Worm (Caenorhabditis elegans) whole organism, L3 larva: ENCODE data around the gene dnj-1.

ENCODE experiments used
- R02D3.7 ChIP-seq: fragments of 150-350 bp; optimal IDR thresholded peaks from 2 replicates; lab custom pipeline; 2014; ENCODE audit warnings: missing biosample characterization, missing genetic modification characterization
- ZK546.5 ChIP-seq: sonication (generic microtip); optimal IDR thresholded peaks from 2 replicates; lab custom pipeline; 2017; ENCODE audit warnings: missing biosample characterization, missing genetic modification characterization
- aly-2 ChIP-seq: fragments of 150-350 bp; optimal IDR thresholded peaks from 2 replicates; lab custom pipeline; 2014; ENCODE audit warnings: missing biosample characterization, missing genetic modification characterization
- ama-1 ChIP-seq: fragments of 150-350 bp; optimal IDR thresholded peaks from 2 replicates; lab custom pipeline; 2018
- ceh-16 ChIP-seq: sonication (generic microtip); optimal IDR thresholded peaks from 2 replicates; lab custom pipeline; 2017; ENCODE audit warnings: missing biosample characterization, missing genetic modification characterization
- ceh-28 ChIP-seq: fragments of 150-350 bp; optimal IDR thresholded peaks from 2 replicates; lab custom pipeline; 2014; ENCODE audit warnings: missing biosample characterization, missing genetic modification reagents, missing genetic modification characterization
- ceh-82 ChIP-seq: fragments of 150-350 bp; optimal IDR thresholded peaks from 2 replicates; lab custom pipeline; 2014; ENCODE audit warnings: missing biosample characterization, missing genetic modification characterization
- ceh-9 ChIP-seq: sonication (generic microtip); optimal IDR thresholded peaks from 2 replicates; lab custom pipeline; 2018; ENCODE audit warnings: missing biosample characterization, missing genetic modification characterization
- daf-12 ChIP-seq: fragments of 150-350 bp; optimal IDR thresholded peaks from 2 replicates; lab custom pipeline; 2014; ENCODE audit warnings: missing biosample characterization, missing genetic modification reagents, missing genetic modification characterization
- egl-5 ChIP-seq: fragments of 150-350 bp; optimal IDR thresholded peaks from 2 replicates; lab custom pipeline; 2017; ENCODE audit warnings: missing biosample characterization, missing genetic modification reagents, missing genetic modification characterization, inconsistent platforms
- elt-1 ChIP-seq: fragments of 150-350 bp; optimal IDR thresholded peaks from 2 replicates; lab custom pipeline; 2014; ENCODE audit warnings: missing biosample characterization, missing genetic modification characterization
- elt-2 ChIP-seq: sonication (generic microtip); optimal IDR thresholded peaks from 2 replicates; lab custom pipeline; 2016; ENCODE audit warnings: missing genetic modification reagents, mild to moderate bottlenecking, missing genetic modification characterization, missing compliant biosample characterization
- elt-3 ChIP-seq, 3 experiments: fragments of 150-350 bp in 1 of 3; sonication (generic microtip) in 2 of 3; optimal IDR thresholded peaks; 2 replicates in 2 of 3; 4 replicates in 1 of 3; lab custom pipeline; 2014 to 2017; ENCODE audit warnings: missing biosample characterization in 3 of 3, missing genetic modification characterization in 3 of 3
- eor-1 ChIP-seq, 2 experiments: fragments of 150-350 bp; optimal IDR thresholded peaks; 2 replicates each; lab custom pipeline; 2014 to 2018; ENCODE audit warnings: missing biosample characterization in 2 of 2, missing genetic modification characterization in 2 of 2
- fkh-10 ChIP-seq: sonication (generic microtip); optimal IDR thresholded peaks from 2 replicates; lab custom pipeline; 2017; ENCODE audit warnings: missing biosample characterization, missing genetic modification reagents, missing genetic modification characterization
- fos-1 ChIP-seq: fragments of 150-350 bp; optimal IDR thresholded peaks from 2 replicates; lab custom pipeline; 2014; ENCODE audit warnings: missing biosample characterization, missing genetic modification characterization
- hmg-11 ChIP-seq: sonication (generic microtip); optimal IDR thresholded peaks from 2 replicates; lab custom pipeline; 2016; ENCODE audit warnings: missing genetic modification characterization, missing compliant biosample characterization
- jun-1 ChIP-seq: fragments of 150-350 bp; optimal IDR thresholded peaks from 2 replicates; lab custom pipeline; 2014; ENCODE audit warnings: missing biosample characterization, missing genetic modification reagents, missing genetic modification characterization
- lin-15B ChIP-seq: fragments of 150-350 bp; optimal IDR thresholded peaks from 2 replicates; lab custom pipeline; 2014; ENCODE audit warnings: missing biosample characterization, missing genetic modification characterization
- lin-39 ChIP-seq: fragments of 150-350 bp; optimal IDR thresholded peaks from 2 replicates; lab custom pipeline; 2018; ENCODE audit warnings: missing biosample characterization, missing genetic modification reagents, missing genetic modification characterization
- lsy-12 ChIP-seq: sonication (generic microtip); optimal IDR thresholded peaks from 2 replicates; lab custom pipeline; 2016; ENCODE audit warnings: mild to moderate bottlenecking, missing genetic modification characterization, missing compliant biosample characterization
- mdl-1 ChIP-seq: fragments of 150-350 bp; optimal IDR thresholded peaks from 2 replicates; lab custom pipeline; 2014; ENCODE audit warnings: missing biosample characterization, missing genetic modification characterization
- mml-1 ChIP-seq: fragments of 150-350 bp; sonication (generic microtip); optimal IDR thresholded peaks from 3 replicates; lab custom pipeline; 2014; ENCODE audit warnings: missing biosample characterization, missing genetic modification characterization
- nhr-11 ChIP-seq: fragments of 150-350 bp; optimal IDR thresholded peaks from 2 replicates; lab custom pipeline; 2014; ENCODE audit warnings: missing biosample characterization, missing genetic modification characterization
- nhr-12 ChIP-seq: fragments of 150-350 bp; optimal IDR thresholded peaks from 2 replicates; lab custom pipeline; 2014; ENCODE audit warnings: missing biosample characterization, missing genetic modification characterization
- nhr-23 ChIP-seq: fragments of 150-350 bp; optimal IDR thresholded peaks from 2 replicates; lab custom pipeline; 2014; ENCODE audit warnings: missing biosample characterization, missing genetic modification reagents, missing genetic modification characterization
- nhr-237 ChIP-seq: fragments of 150-350 bp; optimal IDR thresholded peaks from 2 replicates; lab custom pipeline; 2014; ENCODE audit warnings: missing biosample characterization, missing genetic modification characterization
- nhr-25 ChIP-seq: sonication (generic microtip); optimal IDR thresholded peaks from 2 replicates; lab custom pipeline; 2017; ENCODE audit warnings: missing biosample characterization, missing genetic modification characterization
- nhr-28 ChIP-seq: fragments of 150-350 bp; optimal IDR thresholded peaks from 2 replicates; lab custom pipeline; 2014; ENCODE audit warnings: missing biosample characterization, missing genetic modification characterization
- nhr-43 ChIP-seq: sonication (generic microtip); optimal IDR thresholded peaks from 2 replicates; lab custom pipeline; 2016; ENCODE audit warnings: mild to moderate bottlenecking, missing genetic modification characterization, missing compliant biosample characterization; ENCODE audit not compliant: poor library complexity, severe bottlenecking
- nhr-67 ChIP-seq: fragments of 150-350 bp; optimal IDR thresholded peaks from 2 replicates; lab custom pipeline; 2014; ENCODE audit warnings: missing biosample characterization, missing genetic modification characterization
- nhr-76 ChIP-seq: fragments of 150-350 bp; sonication (generic microtip); optimal IDR thresholded peaks from 5 replicates; lab custom pipeline; 2014; ENCODE audit warnings: missing biosample characterization, missing genetic modification characterization
- nhr-77 ChIP-seq: fragments of 150-350 bp; optimal IDR thresholded peaks from 2 replicates; lab custom pipeline; 2014; ENCODE audit warnings: missing biosample characterization, missing genetic modification characterization
- pha-4 ChIP-seq: fragments of 150-350 bp; optimal IDR thresholded peaks from 2 replicates; lab custom pipeline; 2014; ENCODE audit warnings: missing biosample characterization, missing genetic modification reagents, missing genetic modification characterization
- pqm-1 ChIP-seq: fragments of 150-350 bp; optimal IDR thresholded peaks from 2 replicates; lab custom pipeline; 2017; ENCODE audit warnings: missing biosample characterization, missing genetic modification characterization, inconsistent platforms
- sea-2 ChIP-seq: fragments of 150-350 bp; sonication (generic microtip); optimal IDR thresholded peaks from 4 replicates; lab custom pipeline; 2014; ENCODE audit warnings: missing biosample characterization, missing genetic modification reagents, missing genetic modification characterization
- skn-1 ChIP-seq: fragments of 150-350 bp; optimal IDR thresholded peaks from 2 replicates; lab custom pipeline; 2014; ENCODE audit warnings: missing biosample characterization, missing genetic modification characterization
- snpc-4 ChIP-seq: fragments of 150-350 bp; optimal IDR thresholded peaks from 2 replicates; lab custom pipeline; 2014; ENCODE audit warnings: missing biosample characterization, missing genetic modification characterization
- tbx-2 ChIP-seq: sonication (generic microtip); optimal IDR thresholded peaks from 2 replicates; lab custom pipeline; 2016; ENCODE audit warnings: mild to moderate bottlenecking, missing genetic modification characterization, missing compliant biosample characterization
- unc-39 ChIP-seq: sonication (generic microtip); optimal IDR thresholded peaks from 4 replicates; lab custom pipeline; 2017; ENCODE audit warnings: missing biosample characterization, missing genetic modification characterization
- unc-62 ChIP-seq: fragments of 150-350 bp; sonication (generic microtip); optimal IDR thresholded peaks from 4 replicates; lab custom pipeline; 2014; ENCODE audit warnings: missing biosample characterization, missing genetic modification reagents, missing genetic modification characterization
- zag-1 ChIP-seq: fragments of 150-350 bp; optimal IDR thresholded peaks from 2 replicates; lab custom pipeline; 2014; ENCODE audit warnings: missing biosample characterization, missing genetic modification characterization
- ztf-11 ChIP-seq: fragments of 150-350 bp; optimal IDR thresholded peaks from 2 replicates; lab custom pipeline; 2014; ENCODE audit warnings: missing biosample characterization, missing genetic modification characterization
- ztf-4 ChIP-seq: fragments of 150-350 bp; optimal IDR thresholded peaks from 2 replicates; lab custom pipeline; 2014; ENCODE audit warnings: missing biosample characterization, missing genetic modification characterization

dnj-1 gene

DNA sequence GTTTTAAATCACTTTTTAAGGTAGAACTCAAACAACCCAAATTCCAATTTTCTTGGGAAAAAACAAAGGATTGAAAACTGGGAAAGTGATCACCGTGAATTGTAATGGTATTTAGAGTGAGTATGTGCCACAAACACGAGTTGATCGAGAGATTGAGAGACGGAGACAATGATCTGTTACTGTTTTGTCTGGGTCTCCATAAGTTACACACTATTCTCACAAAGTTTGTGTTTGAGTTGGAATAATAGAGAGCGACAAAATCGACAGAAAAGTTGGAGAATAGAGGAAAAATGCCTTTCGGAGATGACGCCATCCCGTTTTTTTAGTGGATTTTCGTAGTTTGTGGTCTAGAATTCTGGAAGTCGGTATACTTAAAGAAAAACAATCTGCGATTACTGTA lies 27.6 kb upstream of the dnj-1 start, which contains the start of gene nhr-7:
nhr-7 (minus strand) TSS at position 101 of the 400 bp plus-strand sequence.
- TF ChIP-seq elt-1 (tag; lab: Kevin White, UChicago) (no peak), pha-4 (tag; lab: Kevin White, UChicago) (peak; percentile 72)

DNA sequence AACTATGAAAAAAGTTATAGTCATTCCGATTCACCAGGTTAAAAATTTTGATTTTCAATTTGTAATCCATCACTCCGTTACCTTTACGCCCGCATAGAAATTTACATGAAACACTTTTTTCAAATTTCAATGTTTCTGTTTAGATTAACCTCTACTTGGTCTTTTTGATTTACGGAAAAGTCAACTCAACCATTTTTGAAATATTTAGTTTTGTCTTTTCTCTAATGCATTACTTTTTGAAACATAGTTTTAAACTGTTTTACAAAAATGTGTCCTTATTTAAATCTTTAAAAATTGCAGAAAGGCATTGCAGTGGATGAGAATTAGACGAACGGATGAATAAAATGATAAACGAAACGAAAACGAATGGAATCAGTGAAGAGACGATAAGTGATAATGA lies 25.7 kb upstream of the dnj-1 start, which contains the start of gene gtl-2:
gtl-2 (plus strand) TSS at position 301 of the 400 bp plus-strand sequence.
- TF ChIP-seq nhr-237 (no peak), ztf-11 (tag; lab: Kevin White, UChicago) (no peak), skn-1 (tag; lab: Kevin White, UChicago) (no peak), pha-4 (tag; lab: Kevin White, UChicago) (no peak), ceh-16 (tag; lab: Kevin White, UChicago) (no peak), nhr-11 (tag; lab: Kevin White, UChicago) (no peak), elt-3 (tag; optimal IDR thresholded peaks at IDR 0.05; lab: Kevin White, UChicago) (no peak), mdl-1 (tag; lab: Kevin White, UChicago) (no peak), fkh-10 (GFP tag; lab: Kevin White, UChicago) (no peak), nhr-25 (no peak), lsy-12 (tag; lab: Kevin White, UChicago) (no peak), lin-15B (tag; lab: Kevin White, UChicago) (no peak), zag-1 (tag; lab: Kevin White, UChicago) (no peak), nhr-12 (no peak), sea-2 (GFP tag; lab: Kevin White, UChicago) (no peak), hmg-11 (tag; lab: Kevin White, UChicago) (no peak), ztf-4 (no peak), elt-2 (tag; lab: Kevin White, UChicago) (no peak), ceh-28 (tag; lab: Kevin White, UChicago) (no peak)

DNA sequence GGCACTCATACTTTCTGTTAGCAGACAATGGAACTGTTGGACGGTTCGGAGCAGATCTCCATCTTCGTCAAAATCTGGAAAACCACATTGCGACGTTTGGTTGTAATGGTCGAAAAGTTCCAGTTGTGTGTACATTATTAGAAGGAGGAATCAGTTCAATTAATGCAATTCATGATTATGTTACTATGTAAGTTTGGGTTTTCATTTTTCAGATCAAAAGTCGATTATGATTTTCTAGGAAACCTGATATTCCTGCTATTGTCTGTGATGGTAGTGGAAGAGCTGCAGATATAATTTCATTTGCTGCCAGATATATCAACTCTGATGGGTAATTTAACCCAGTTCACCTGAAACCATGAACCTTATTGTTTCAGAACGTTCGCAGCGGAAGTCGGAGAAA lies 22.8 kb upstream of the dnj-1 start:
- TF ChIP-seq lin-39 (no peak), elt-3 (tag; optimal IDR thresholded peaks at IDR 0.05; lab: Kevin White, UChicago) (no peak), pha-4 (tag; lab: Kevin White, UChicago) (no peak), ceh-16 (tag; lab: Kevin White, UChicago) (no peak), egl-5 (tag; lab: Kevin White, UChicago) (no peak), lin-15B (tag; lab: Kevin White, UChicago) (no peak), ama-1 (lab: Kevin White, UChicago) (no peak)

DNA sequence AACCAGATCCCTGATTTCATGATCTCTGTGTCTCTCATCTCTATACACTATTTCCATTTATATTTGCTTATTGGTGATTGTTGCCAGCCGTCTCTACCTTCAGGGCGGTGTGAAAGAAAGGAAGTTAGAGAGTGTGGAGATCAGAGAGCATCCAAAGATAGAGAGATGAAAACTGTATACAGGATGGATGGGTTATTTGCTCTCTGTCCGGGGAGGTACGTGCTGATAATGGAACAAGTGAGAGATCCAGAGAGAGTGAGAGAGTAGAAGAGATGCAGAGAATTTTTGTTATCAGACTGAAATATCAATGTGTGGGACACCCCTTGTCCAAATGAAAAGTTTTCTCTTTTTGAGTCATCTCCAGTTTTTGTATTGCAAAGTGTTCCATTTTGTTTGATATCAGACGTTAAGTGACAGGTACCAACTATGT lies 14.7 kb upstream of the dnj-1 start:
- TF ChIP-seq ceh-28 (tag; lab: Kevin White, UChicago) (no peak), zag-1 (tag; lab: Kevin White, UChicago) (no peak), nhr-43 (tag; lab: Kevin White, UChicago) (no peak), fkh-10 (GFP tag; lab: Kevin White, UChicago) (no peak), lin-15B (tag; lab: Kevin White, UChicago) (no peak), hmg-11 (tag; lab: Kevin White, UChicago) (no peak), nhr-77 (tag; lab: Kevin White, UChicago) (no peak), eor-1 (tag; optimal IDR thresholded peaks at IDR 0.05; lab: Kevin White, UChicago) (no peak), nhr-23 (no peak), ztf-4 (no peak), unc-62 (GFP tag; lab: Kevin White, UChicago) (no peak), aly-2 (no peak), nhr-28 (tag; lab: Kevin White, UChicago) (no peak), elt-1 (tag; lab: Kevin White, UChicago) (no peak), ceh-9 (tag; lab: Kevin White, UChicago) (no peak), fos-1 (peak; percentile 53), nhr-25 (no peak), elt-2 (tag; lab: Kevin White, UChicago) (peak; percentile 98), ceh-16 (tag; lab: Kevin White, UChicago) (no peak), nhr-67 (tag; lab: Kevin White, UChicago) (no peak), ztf-11 (tag; lab: Kevin White, UChicago) (no peak), pha-4 (tag; lab: Kevin White, UChicago) (peak; percentile 95), R02D3.7 (tag; lab: Kevin White, UChicago) (no peak), ama-1 (lab: Kevin White, UChicago) (no peak), mml-1 (no peak), sea-2 (GFP tag; lab: Kevin White, UChicago) (no peak), lin-39 (no peak), unc-39 (tag; lab: Kevin White, UChicago) (no peak), daf-12 (tag; lab: Kevin White, UChicago) (no peak), tbx-2 (tag; lab: Kevin White, UChicago) (no peak), ZK546.5 (tag; lab: Kevin White, UChicago) (no peak), skn-1 (tag; lab: Kevin White, UChicago) (peak; percentile 42), nhr-12 (no peak), pqm-1 (peak; percentile 93), ceh-82 (no peak), nhr-76 (tag; lab: Kevin White, UChicago) (no peak), snpc-4 (no peak), jun-1 (peak; percentile 78), egl-5 (tag; lab: Kevin White, UChicago) (no peak), elt-3 (tag; optimal IDR thresholded peaks at IDR 0.05; lab: Kevin White, UChicago) (no peak)
